Worm (Caenorhabditis elegans): ENCODE results near the gene catp-7.

catp-7 gene

ce11 chrIV:8631033-8631432 is 45.2 kb downstream of the catp-7 start, which contains the start of gene dgk-4:
dgk-4 (plus strand) TSS chrIV:8631333.
- TF ChIP-seq egl-43 (GFP tag; IDR thresholded peaks at IDR 0.05) (no peak), nhr-102 (tag; optimal IDR thresholded peaks at IDR 0.05) (no peak)

- TF ChIP-seq mdt-29 (GFP tag; IDR thresholded peaks at IDR 0.05) (no peak), nhr-48 (tag; optimal IDR thresholded peaks at IDR 0.05) (no peak), lin-15B (tag; optimal IDR thresholded peaks at IDR 0.05) (no peak), zfp-3 (GFP tag; conservative IDR thresholded peaks at IDR 0.05) (no peak), nhr-42 (GFP tag; IDR thresholded peaks at IDR 0.05) (no peak), mep-1 (tag; optimal IDR thresholded peaks at IDR 0.05) (no peak), attf-4 (tag; optimal IDR thresholded peaks at IDR 0.05) (no peak)
Measured at ce11 chrIV:8638761-8639160, 53.0 kb downstream of the catp-7 start, which contains the start of gene F42A9.9. F42A9.9 (minus strand) TSS chrIV:8638861.
